Worm (Caenorhabditis elegans): Measurements from ENCODE around the gene cmtr-1.
"Not testable (repeated sequence)": the region's sequence is repeated elsewhere in the genome, so short reads cannot be mapped to it uniquely, and the experiment has no call there.

Gene cmtr-1

DNA sequence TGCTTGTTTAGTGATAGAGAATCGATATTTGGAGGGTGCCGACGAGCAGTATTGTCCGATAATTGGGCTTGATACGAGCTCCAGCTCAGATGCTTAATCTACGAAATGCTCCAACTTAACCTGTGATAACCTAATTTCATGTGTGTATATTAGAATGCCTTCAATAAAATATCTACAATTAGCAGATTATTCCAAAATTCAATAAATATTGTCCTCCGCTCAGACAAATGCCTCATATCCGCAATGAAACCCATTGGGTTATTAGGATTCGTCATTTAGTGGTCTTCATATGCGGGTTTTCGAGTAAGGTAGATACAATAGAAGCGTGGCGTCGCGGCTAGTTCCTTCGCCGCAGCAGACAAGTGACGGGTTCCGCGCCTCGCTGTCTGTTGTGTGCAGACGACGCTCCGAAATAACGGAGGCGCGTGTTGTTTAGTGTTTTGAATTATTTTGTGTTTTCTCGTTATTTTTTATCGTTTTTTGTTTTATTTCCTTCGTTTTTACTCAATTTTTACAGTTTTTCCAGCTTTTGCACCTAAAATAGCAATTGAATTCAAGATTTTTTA, at the start of gene cmtr-1:
TSS of gene cmtr-1 (plus strand) at position 516 of the 566 bp plus-strand sequence.
- TF ChIP-seq unc-62 (GFP tag; optimal IDR thresholded peaks at IDR 0.05) = no peak

DNA sequence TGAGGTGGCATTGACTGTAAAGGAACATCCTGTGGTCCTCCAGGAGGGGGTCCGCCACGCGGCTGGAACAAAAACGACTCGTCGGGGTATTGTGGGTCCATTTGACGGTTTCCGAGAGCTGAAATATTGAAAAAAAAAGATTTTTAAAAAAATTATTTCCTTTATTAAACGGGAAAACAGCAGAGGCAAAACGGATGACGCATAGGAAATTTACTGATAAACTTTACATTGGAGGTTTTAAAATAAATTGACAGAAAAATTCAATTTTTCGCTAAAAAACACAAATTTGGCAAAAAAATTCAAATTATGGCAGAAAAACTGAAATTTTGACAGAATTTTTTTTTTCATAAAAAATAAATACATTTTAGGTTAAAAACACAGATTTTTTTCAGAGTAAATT, 42.0 kb upstream of the cmtr-1 start, which contains the start of gene Y53F4B.5:
TSS of gene Y53F4B.5 (minus strand) at position 101 of the 400 bp plus-strand sequence.
- TF ChIP-seq unc-62 (GFP tag; optimal IDR thresholded peaks at IDR 0.05) = no peak

DNA sequence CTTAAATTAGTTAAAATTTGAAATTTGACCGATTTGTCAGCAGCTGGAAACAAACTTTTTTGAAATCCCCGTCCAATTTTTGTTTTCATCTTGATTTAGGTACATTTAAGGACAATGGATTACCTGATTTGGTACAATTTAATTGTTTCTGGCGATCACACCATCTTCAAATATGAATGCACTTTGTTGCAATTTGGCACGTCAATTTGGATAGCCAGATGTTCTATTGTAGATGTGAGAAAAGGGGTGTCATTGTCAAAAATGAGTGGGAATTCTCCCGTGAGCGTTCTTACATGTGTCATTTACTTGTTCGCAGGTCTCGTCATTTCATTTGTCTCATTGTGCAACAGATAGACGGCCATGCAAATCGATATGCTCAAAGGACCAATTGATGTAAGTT, 37.7 kb upstream of the cmtr-1 start, which contains the start of gene Y53F4B.43:
TSS of gene Y53F4B.43 (plus strand) at position 301 of the 400 bp plus-strand sequence.
- TF ChIP-seq unc-62 (GFP tag; optimal IDR thresholded peaks at IDR 0.05) = not testable (repeated sequence)

DNA sequence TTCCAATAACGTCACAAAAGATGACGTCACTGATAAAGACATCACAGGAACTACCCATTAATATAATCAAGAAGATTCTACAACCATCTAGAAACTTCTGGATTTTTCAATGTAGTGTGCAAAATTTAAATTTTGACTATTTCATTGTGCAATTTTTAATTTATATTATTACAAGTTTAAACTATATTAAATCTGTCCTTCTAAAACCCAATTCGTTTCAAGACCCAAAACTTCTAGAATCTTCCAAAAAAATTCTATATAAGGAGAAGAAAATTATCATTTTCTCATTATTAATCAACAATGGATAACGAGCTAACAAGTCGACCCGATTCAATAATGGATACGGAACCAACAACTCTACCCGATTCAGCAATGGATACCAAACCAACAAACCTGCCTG, 33.3 kb upstream of the cmtr-1 start, which contains the start of gene Y53F4B.7:
TSS of gene Y53F4B.7 (plus strand) at position 301 of the 400 bp plus-strand sequence.
- TF ChIP-seq unc-62 (GFP tag; optimal IDR thresholded peaks at IDR 0.05) = not testable (repeated sequence)

DNA sequence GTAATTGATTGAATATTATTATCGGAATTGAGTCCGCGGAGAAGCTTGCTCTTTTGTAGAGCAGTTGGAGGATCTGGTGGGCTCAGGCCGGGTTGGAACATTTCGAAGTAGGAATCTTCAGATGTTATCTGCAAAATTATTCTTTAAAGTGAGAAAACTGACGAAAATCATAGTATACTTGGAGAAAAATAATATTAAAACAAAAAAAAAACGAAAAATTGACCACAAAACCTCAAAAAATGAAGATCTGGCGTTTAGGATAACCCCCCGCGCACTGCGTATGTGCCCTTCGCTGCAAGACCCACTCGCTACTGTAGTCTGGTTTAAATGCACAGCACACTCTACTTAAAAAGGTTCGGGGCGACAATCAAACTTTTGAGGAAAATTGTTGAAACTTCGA, 22.5 kb upstream of the cmtr-1 start, which contains the start of gene Y53F4B.10:
TSS of gene Y53F4B.10 (minus strand) at position 101 of the 400 bp plus-strand sequence.
- no peak for TF ChIP-seq unc-62 (GFP tag; optimal IDR thresholded peaks at IDR 0.05)

DNA sequence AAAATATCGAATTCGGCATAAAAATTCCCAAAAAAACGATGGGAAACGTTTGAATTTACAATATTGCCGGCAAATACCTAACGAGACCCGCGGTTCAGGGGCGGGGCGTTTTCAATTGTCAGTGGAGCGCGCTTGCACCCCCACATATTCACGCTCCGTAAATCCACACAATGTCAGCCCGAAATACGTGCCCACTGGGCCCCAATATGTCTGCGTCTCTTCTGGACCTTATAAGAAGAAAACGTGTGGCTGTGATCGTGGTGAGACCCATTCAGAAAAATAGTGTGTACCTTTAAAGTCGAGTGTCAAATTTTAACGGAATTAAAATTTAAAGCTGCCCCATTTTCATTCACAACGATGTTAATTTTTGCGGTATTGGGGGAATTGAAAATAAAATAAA, 21.4 kb upstream of the cmtr-1 start:
- TF ChIP-seq unc-62 (GFP tag; optimal IDR thresholded peaks at IDR 0.05) = no peak

DNA sequence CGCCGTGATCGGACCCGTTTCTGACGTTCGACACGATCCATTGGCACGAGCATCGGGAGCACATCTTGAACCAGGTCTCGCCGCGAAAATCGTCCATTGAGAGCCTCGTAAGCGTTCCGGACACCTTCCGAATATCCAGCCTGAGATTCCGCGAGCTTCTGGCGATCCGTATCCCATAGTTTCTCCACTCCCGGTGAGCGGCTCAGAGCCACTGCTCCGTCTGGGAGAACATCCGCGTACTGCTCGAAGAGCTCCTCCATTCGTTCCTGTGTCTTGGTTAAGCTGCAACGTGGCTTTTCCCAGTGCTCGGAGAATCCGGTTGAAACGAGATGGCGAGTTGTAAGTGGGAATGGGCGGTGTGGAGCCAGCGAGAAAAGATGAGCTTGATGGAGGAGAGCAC, 20.8 kb upstream of the cmtr-1 start:
- no peak for TF ChIP-seq unc-62 (GFP tag; optimal IDR thresholded peaks at IDR 0.05)

DNA sequence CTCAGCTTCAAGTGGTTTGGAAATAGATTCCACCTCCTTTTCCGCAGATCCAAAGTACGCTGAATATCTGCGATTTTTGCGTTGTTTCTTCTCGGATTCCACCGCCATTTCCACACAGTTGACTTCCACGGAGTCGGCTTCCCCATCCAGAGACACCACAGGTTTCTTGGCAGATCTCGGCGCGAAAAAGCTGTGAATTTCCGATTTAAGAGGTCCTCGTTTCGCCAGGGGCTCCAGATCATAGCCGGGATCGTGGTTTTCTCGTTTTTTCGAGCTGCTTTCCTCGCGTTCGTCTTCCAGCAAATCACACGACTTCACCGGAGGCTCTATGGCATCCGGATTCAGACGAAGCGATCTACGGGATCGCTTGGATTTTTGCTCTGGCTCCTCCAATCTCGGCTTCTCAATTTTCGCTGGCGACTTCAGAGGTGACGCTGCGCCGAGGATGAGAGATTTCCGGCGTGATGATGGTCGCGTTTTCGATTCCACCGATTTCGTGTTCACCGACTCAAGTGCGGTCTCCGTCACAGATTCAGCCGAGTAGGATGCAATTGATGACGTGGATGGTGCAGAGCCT, 17.3 kb upstream of the cmtr-1 start:
- no peak for TF ChIP-seq unc-62 (GFP tag; optimal IDR thresholded peaks at IDR 0.05)

- no peak for TF ChIP-seq unc-62 (GFP tag; optimal IDR thresholded peaks at IDR 0.05)
Observed at ce11 chrII:15010366-15011235, 15.3 kb upstream of the cmtr-1 start, which contains the start of the genes Y53F4B.9 and Y53F4B.11. Gene Y53F4B.9, minus strand, starts transcription at chrII:15010416. Gene Y53F4B.11, plus strand, starts transcription at chrII:15010748.

DNA sequence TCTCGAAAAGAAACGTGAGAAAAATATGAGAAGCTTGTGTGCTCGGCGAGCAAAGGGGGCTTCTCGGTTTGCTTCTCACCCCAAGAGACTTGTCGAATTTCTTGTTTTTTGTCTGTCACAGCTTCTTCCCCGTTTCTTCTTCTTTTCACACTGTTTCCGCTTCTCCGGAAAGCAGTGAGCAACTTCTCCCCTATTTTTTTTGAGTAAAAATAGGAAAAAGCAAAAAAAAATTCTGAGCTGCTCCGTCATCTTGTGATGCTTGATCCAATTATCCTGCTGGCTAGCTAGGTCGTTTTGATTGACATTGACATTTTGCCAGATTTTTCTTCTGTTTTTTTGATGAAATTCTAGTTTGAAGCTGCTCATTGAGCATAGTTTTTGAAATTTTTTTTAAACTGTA, 11.5 kb upstream of the cmtr-1 start, which contains the start of gene Y53F4B.51:
TSS of gene Y53F4B.51 (minus strand) at position 63 of the 400 bp plus-strand sequence.
- no peak for TF ChIP-seq unc-62 (GFP tag; optimal IDR thresholded peaks at IDR 0.05)

DNA sequence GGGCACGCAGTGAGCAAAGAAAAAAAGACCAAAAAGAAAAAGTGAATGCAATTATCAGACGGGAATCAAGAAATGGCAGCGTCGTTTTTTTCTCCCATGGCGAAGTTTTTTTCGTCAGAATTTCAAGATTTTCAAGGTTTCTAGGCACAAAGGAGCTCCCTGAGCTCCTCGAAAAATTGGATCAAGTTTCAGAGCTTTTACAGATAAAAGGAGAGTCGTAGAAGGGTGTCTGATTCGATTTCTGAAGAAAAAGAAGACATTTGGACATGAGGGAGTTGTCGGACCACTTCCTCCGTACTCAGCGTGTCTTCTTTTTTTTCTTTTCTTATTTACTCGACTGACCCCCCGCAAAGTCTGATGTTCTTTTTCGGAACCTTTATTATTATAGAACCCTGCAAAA, 10.2 kb upstream of the cmtr-1 start:
- no peak for TF ChIP-seq unc-62 (GFP tag; optimal IDR thresholded peaks at IDR 0.05)

- no peak for TF ChIP-seq unc-62 (GFP tag; optimal IDR thresholded peaks at IDR 0.05)
Observed at ce11 chrII:15018923-15019322, 7.0 kb upstream of the cmtr-1 start, which contains the start of gene Y53F4B.12. Gene Y53F4B.12, plus strand, starts transcription at chrII:15019223.

ce11 chrII:15025100-15025499, 814 bp upstream of the cmtr-1 start:
- no peak for TF ChIP-seq unc-62 (GFP tag; optimal IDR thresholded peaks at IDR 0.05)

ce11 chrII:15026389-15026788, 475 bp downstream of the cmtr-1 start:
- no peak for TF ChIP-seq unc-62 (GFP tag; optimal IDR thresholded peaks at IDR 0.05)

DNA sequence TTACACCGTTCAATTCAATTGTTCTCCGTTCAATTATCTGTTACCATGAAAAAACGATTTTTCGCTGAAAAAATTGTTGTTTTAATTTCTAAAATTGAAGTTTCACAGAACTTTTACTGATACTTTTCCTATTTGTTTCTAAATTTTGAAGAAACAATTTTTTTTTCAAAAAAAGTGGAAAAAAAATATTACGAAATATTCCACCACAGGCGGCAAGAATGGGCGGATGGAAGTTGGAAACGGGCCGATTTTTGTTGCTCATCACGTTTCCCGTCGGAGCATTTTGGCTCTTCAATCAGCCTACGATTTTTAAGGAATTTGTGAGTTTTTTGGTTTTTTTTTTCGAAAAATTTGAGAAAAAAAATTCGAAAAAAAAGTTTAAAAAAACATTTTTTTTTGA, 11.9 kb downstream of the cmtr-1 start, which contains the start of gene Y53F4B.14:
TSS of gene Y53F4B.14 (plus strand) at position 210 of the 400 bp plus-strand sequence.
- TF ChIP-seq unc-62 (GFP tag; optimal IDR thresholded peaks at IDR 0.05) = no peak

DNA sequence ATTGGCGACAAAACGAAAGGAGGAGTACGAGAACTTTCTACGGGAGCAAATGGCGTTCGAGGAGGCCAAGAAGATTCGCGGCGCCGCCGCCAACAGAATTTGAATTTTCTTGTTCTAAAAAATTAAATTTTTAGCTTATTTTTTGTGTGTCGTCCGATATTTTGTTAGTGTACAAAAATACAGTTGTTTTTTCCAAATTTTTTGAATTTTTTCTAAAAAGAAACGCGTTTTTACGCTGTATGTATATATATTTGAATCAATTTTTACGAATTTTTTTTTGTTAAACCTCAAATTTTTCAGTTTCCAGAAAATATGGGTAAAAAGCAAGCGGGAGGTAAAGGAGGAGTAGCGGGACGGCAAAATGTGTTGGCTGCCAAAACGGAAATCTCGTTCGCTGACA, 13.2 kb downstream of the cmtr-1 start, which contains the start of gene trip-4:
TSS of gene trip-4 (plus strand) at position 301 of the 400 bp plus-strand sequence.
- TF ChIP-seq unc-62 (GFP tag; optimal IDR thresholded peaks at IDR 0.05) = no peak

Measured in whole organism, dauer.